Worm (Caenorhabditis elegans) whole organism, L4/young adult: ENCODE data around the gene snr-4.

Experiments used
- W03F9.2 ChIP-seq: fragments of 150-350 bp; optimal IDR thresholded peaks from 2 replicates; lab custom pipeline; 2014; ENCODE audit warnings: missing biosample characterization, missing genetic modification characterization
- dao-5 ChIP-seq: sonication (generic microtip); optimal IDR thresholded peaks from 2 replicates; lab custom pipeline; 2016; ENCODE audit warnings: missing genotype, missing genetic modification characterization, moderate library complexity, missing compliant biosample characterization
- him-1 ChIP-seq: sonication (generic microtip); optimal IDR thresholded peaks from 2 replicates; lab custom pipeline; 2016; ENCODE audit warnings: missing genotype, missing genetic modification reagents, missing genetic modification characterization, missing compliant biosample characterization

Gene snr-4

ce11 chrV:11941664-11942063 is 37.9 kb downstream of the snr-4 start:
- no peak for TF ChIP-seq dao-5 (tag; lab: Kevin White, UChicago)
- TF ChIP-seq him-1 (tag; lab: Kevin White, UChicago) = no peak
- TF ChIP-seq W03F9.2 = no peak

- no peak for TF ChIP-seq W03F9.2
- TF ChIP-seq him-1 (tag; lab: Kevin White, UChicago) = no peak
- TF ChIP-seq dao-5 (tag; lab: Kevin White, UChicago) = no peak
Measured at ce11 chrV:11940329-11940728, 39.2 kb downstream of the snr-4 start.

- no peak for TF ChIP-seq him-1 (tag; lab: Kevin White, UChicago)
- TF ChIP-seq W03F9.2 = no peak
- TF ChIP-seq dao-5 (tag; lab: Kevin White, UChicago) = no peak
Measured at ce11 chrV:11937710-11938109, 41.8 kb downstream of the snr-4 start, which contains the start of gene gpla-1. TSS of gene gpla-1 (minus strand) at chrV:11937810.

DNA sequence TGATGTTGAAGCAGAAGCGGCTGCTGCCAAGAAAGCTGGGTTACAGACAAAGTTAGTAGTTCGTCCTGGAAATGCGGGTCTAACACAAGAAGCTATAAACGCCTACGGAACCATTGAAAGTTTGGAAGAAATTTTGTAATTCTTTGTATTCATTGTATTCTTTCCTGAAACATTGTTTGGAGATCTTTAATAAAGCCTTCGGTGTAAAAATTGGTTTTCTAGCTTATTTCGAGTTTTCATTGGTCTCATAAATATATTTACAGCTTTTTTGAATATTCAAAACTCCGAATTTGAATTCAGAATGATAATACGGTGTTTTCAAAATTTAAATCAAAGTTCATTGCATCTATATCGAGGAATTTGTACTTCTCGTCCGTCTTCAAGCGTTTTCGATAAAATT is 44.7 kb downstream of the snr-4 start, which contains the start of gene F58H1.8:
TSS of gene F58H1.8 (plus strand) at position 301 of the 400 bp plus-strand sequence.
- TF ChIP-seq him-1 (tag; lab: Kevin White, UChicago) = no peak
- TF ChIP-seq W03F9.2 = no peak
- TF ChIP-seq dao-5 (tag; lab: Kevin White, UChicago) = no peak

DNA sequence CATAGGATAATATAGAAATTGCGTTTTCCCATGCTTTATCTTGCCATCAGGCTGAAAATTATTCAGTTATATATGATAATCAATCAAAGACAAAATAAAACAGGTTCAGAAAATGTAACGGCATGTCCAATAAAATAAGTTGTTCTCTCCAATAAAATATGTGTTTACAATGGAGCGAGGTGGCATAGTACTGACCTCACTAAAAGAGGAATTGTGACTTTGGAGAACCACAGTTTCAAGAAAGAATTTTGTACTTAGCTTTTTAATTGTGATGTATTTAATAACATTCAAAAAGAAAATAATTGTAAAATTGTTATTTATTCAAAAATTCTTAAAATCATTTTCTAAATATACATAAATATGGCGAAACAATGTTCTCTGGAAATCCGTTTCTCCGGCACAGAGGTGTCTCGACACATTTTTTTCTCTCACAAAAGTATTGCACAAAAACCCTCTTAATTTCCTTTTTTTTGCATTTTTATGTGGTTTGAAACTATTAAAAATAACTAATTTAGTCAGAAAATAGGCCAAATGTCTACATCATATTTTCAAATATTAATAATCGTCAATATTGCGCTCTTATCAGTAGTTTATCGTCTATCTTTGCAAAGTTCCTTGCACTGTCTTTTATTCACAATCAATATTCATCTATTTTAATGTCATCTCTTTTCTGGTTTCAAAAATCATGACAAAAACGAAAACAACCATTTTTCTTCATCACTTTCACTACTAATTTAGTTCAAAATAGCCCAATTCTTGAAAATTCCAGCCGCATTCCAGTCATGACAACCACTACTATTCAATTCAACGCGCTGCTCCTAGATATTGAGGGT is 46.1 kb downstream of the snr-4 start, which contains the start of the genes aman-2 and F58H1.3:
TSS of gene aman-2 (minus strand) at position 51 of the 833 bp plus-strand sequence.
TSS of gene F58H1.3 (plus strand) at position 783 of the 833 bp plus-strand sequence.
- TF ChIP-seq him-1 (tag; lab: Kevin White, UChicago) (no peak), dao-5 (tag; lab: Kevin White, UChicago) (no peak), W03F9.2 (no peak)

- TF ChIP-seq dao-5 (tag; lab: Kevin White, UChicago) = no peak
Measured at ce11 chrV:11929046-11929590, 50.4 kb downstream of the snr-4 start, which contains the start of gene F58H1.2. TSS of gene F58H1.2 (plus strand) at chrV:11929096.
